Worm (Caenorhabditis elegans): ENCODE measurements around the gene B0272.3.

ce11 chrX:9431002-9431482, at the start of gene B0272.3:
- no peak for TF ChIP-seq W03F9.2 (tag; optimal IDR thresholded peaks at IDR 0.05)
- TF ChIP-seq him-1 (tag; optimal IDR thresholded peaks at IDR 0.05): no peak
- no peak for TF ChIP-seq dao-5 (tag; optimal IDR thresholded peaks at IDR 0.05)
